Worm (Caenorhabditis elegans) whole organism, L2 larva: ENCODE results near the gene lgc-15.

Experiments
- aly-2 ChIP-seq: fragments of 150-350 bp; optimal IDR thresholded peaks from 2 replicates; lab custom pipeline; 2014; ENCODE audit warnings: missing biosample characterization, missing genetic modification characterization
- unc-62 ChIP-seq: fragments of 150-350 bp; optimal IDR thresholded peaks from 2 replicates; lab custom pipeline; 2014; ENCODE audit warnings: missing biosample characterization, missing genetic modification reagents, missing genetic modification characterization

ce11 chrX:12092621-12093020 lies 21.5 kb upstream of the lgc-15 start:
- TF ChIP-seq unc-62 (no peak), aly-2 (tag; lab: Kevin White, UChicago) (no peak)
